Worm (Caenorhabditis elegans) whole organism, late embryonic: ENCODE data around the gene daf-11.

Source experiments
- ets-4 ChIP-seq: sonication (generic microtip); optimal IDR thresholded peaks from 2 replicates; lab custom pipeline; 2016; ENCODE audit warnings: missing genetic modification characterization, missing compliant biosample characterization
- pha-4 ChIP-seq: fragments of 150-350 bp; optimal IDR thresholded peaks from 2 replicates; lab custom pipeline; 2018; ENCODE audit warnings: missing biosample characterization, missing genetic modification reagents, missing genetic modification characterization

- TF ChIP-seq ets-4 (tag; lab: Kevin White, UChicago) (no peak), pha-4 (tag; lab: Kevin White, UChicago) (no peak)
Measured at ce11 chrV:11757358-11757757, 31.5 kb upstream of the daf-11 start, which contains the start of gene smoc-1.
